Worm (Caenorhabditis elegans): ENCODE data around the gene idpp-16.

DNA sequence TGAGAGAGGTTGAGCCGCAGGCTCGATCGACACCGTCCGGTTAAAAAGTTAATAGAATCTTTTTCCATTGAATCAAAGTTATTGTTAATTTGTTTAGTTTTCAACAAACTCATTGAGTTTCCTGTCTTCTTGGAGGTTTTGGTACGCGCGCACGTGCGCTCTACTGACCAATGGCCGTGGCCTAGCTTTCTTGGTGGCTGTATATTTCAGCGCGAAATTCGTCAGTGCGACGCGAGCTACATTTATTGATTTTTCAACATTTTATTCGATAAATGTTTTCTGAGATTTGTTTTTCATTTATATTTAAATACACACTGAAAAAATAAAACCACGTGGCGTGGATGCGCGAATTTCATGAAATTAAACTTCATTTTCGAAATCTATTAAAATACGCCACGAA, 37.8 kb upstream of the idpp-16 start, which contains the start of gene bir-1:
- no peak for TF ChIP-seq pqm-1 (tag; optimal IDR thresholded peaks at IDR 0.05)
- no peak for TF ChIP-seq ama-1 (optimal IDR thresholded peaks at IDR 0.05)
- TF ChIP-seq tbx-2 (tag; optimal IDR thresholded peaks at IDR 0.05): peak; percentile 68
- peak; percentile 80 for TF ChIP-seq lir-3 (tag; optimal IDR thresholded peaks at IDR 0.05; ENCODE audit: poor library complexity)
- TF ChIP-seq nhr-90 (tag; optimal IDR thresholded peaks at IDR 0.05; ENCODE audit: poor library complexity): peak; percentile 49
- TF ChIP-seq unc-130 (tag; optimal IDR thresholded peaks at IDR 0.05): peak; percentile 55

Measured in whole organism, L1 larva.